Fruit fly (Drosophila melanogaster) whole organism, pupa: ENCODE measurements around the gene ND-B16.6.

Source experiments
- CG10348 ChIP-seq: fragments of 200-800 bp; sonication (Bioruptor generic); IDR thresholded peaks from 2 replicates; pipeline ENCODE4 v1.3.6; 2022; ENCODE audit warnings: missing biosample characterization, missing genetic modification characterization
- CG12605 ChIP-seq: fragments of 200-800 bp; sonication (Bioruptor generic); IDR thresholded peaks from 2 replicates; pipeline ENCODE4 v1.3.6; 2022; ENCODE audit warnings: missing biosample characterization, missing genetic modification characterization
- CG13204 ChIP-seq: fragments of 200-800 bp; sonication (Bioruptor generic); optimal IDR thresholded peaks from 2 replicates; lab custom pipeline; 2018; ENCODE audit warnings: missing biosample characterization, mild to moderate bottlenecking, missing genetic modification characterization, moderate library complexity
- CG14655 ChIP-seq: fragments of 200-800 bp; sonication (Bioruptor generic); optimal IDR thresholded peaks from 3 replicates; lab custom pipeline; 2017; ENCODE audit warnings: mild to moderate bottlenecking, missing biosample characterization, missing genetic modification reagents, missing genetic modification characterization
- CG15710 ChIP-seq: fragments of 200-800 bp; sonication (Bioruptor generic); optimal IDR thresholded peaks from 2 replicates; lab custom pipeline; 2018; ENCODE audit warnings: missing biosample characterization, mild to moderate bottlenecking, missing genetic modification characterization, moderate library complexity
- CG17806 ChIP-seq: fragments of 200-800 bp; sonication (Bioruptor generic); optimal IDR thresholded peaks from 2 replicates; lab custom pipeline; 2018; ENCODE audit warnings: missing biosample characterization, mild to moderate bottlenecking, missing genetic modification characterization, moderate library complexity
- CG32121 ChIP-seq: fragments of 200-800 bp; sonication (Bioruptor generic); IDR thresholded peaks from 2 replicates; pipeline ENCODE4 v1.3.6; 2022; ENCODE audit warnings: missing biosample characterization, missing genetic modification characterization
- CG34367 ChIP-seq: fragments of 200-800 bp; sonication (Bioruptor generic); optimal IDR thresholded peaks from 2 replicates; lab custom pipeline; 2018; ENCODE audit warnings: missing biosample characterization, mild to moderate bottlenecking, missing genetic modification characterization
- CG4496 ChIP-seq: fragments of 200-800 bp; sonication (Bioruptor generic); IDR thresholded peaks from 3 replicates; pipeline ENCODE4 v1.3.6; 2022; ENCODE audit warnings: missing biosample characterization, missing genetic modification characterization
- CG8159 ChIP-seq: fragments of 200-800 bp; sonication (Bioruptor generic); optimal IDR thresholded peaks from 3 replicates; lab custom pipeline; 2018; ENCODE audit warnings: missing biosample characterization, mild to moderate bottlenecking, missing genetic modification characterization, moderate library complexity
- CG8301 ChIP-seq: fragments of 200-800 bp; sonication (Bioruptor generic); optimal IDR thresholded peaks from 2 replicates; lab custom pipeline; 2018; ENCODE audit warnings: missing biosample characterization, mild to moderate bottlenecking, missing genetic modification characterization
- CG9948 ChIP-seq: fragments of 200-800 bp; sonication (Bioruptor generic); optimal IDR thresholded peaks from 2 replicates; lab custom pipeline; 2018; ENCODE audit warnings: missing biosample characterization, mild to moderate bottlenecking, missing genetic modification characterization, moderate library complexity
- D1 ChIP-seq: fragments of 200-800 bp; sonication (Bioruptor generic); optimal IDR thresholded peaks from 2 replicates; lab custom pipeline; 2018; ENCODE audit warnings: missing biosample characterization, mild to moderate bottlenecking, missing genetic modification characterization, moderate library complexity
- EcR ChIP-seq: fragments of 200-800 bp; sonication (Bioruptor generic); optimal IDR thresholded peaks from 3 replicates; lab custom pipeline; 2019; ENCODE audit warnings: missing biosample characterization, missing genetic modification characterization, mild to moderate bottlenecking, moderate library complexity, missing genetic modification reagents
- Pif1A ChIP-seq: fragments of 200-800 bp; sonication (Bioruptor generic); optimal IDR thresholded peaks from 3 replicates; lab custom pipeline; 2016; ENCODE audit warnings: missing biosample characterization, missing genetic modification characterization
- Pif1B ChIP-seq: fragments of 200-800 bp; sonication (Bioruptor generic); optimal IDR thresholded peaks from 3 replicates; lab custom pipeline; 2016; ENCODE audit warnings: missing biosample characterization, missing genetic modification characterization
- Snoo ChIP-seq: fragments of 200-800 bp; sonication (Bioruptor generic); optimal IDR thresholded peaks from 3 replicates; lab custom pipeline; 2017; ENCODE audit warnings: missing biosample characterization, mild to moderate bottlenecking, missing genetic modification characterization, inconsistent platforms
- gl ChIP-seq: fragments of 200-800 bp; sonication (Bioruptor generic); optimal IDR thresholded peaks from 2 replicates; lab custom pipeline; 2018; ENCODE audit warnings: missing biosample characterization, mild to moderate bottlenecking, missing genetic modification characterization
- rn ChIP-seq: fragments of 200-800 bp; sonication (Bioruptor generic); IDR thresholded peaks from 2 replicates; pipeline ENCODE4 v1.3.6; 2022; ENCODE audit warnings: missing biosample characterization, missing genetic modification characterization

Gene ND-B16.6

DNA sequence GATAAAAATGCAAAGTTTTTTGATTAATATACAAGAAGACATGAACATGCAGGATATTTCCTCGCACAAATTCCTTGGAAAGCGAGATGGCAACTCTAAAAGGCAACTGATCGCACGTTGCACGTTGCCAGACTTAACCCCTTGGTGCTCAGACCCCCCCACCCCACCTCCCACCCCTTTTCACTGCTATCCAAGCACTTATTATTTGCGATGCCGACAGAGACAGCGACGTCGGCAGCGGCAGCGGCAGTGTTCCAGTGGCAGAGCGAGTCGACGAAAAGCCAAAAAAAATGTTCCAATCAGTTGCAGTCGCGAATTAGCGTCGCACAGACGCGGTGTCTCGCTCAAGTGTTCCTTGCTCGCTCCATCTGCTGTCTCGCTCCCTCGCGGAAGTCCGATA, 46.5 kb downstream of the ND-B16.6 start, which contains the start of gene CG3823:
CG3823 (plus strand) TSS at position 301 of the 400 bp plus-strand sequence.
- no peak for TF ChIP-seq CG8159

DNA sequence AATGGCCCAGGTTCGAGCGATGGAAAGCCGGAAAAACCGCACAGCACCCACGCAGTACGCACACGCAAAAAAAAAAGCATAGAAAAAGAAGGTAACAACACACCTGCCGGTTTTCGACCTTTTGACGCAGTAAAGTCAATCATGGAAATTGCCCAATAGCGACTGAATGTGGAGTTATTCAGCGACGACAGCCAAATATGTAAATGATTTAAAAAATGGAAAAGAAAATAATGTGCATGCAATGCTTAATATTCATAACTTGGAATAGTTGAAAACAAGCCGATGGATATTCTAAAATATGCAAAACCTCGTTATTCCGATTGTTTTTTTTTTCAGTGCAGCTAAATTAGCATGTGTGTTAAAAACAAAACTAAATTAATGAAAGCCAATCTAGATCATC, 47.0 kb downstream of the ND-B16.6 start:
- TF ChIP-seq CG9948 (tag; lab: Kevin White, UChicago): no peak
- TF ChIP-seq EcR (GFP tag; lab: Kevin White, UChicago): no peak
- TF ChIP-seq CG8159: no peak
- TF ChIP-seq CG34367 (tag; lab: Kevin White, UChicago): no peak
- no peak for TF ChIP-seq CG4496 (GFP tag; lab: Robert Waterston, UW)
- no peak for TF ChIP-seq CG32121 (GFP tag; lab: Robert Waterston, UW)
- no peak for TF ChIP-seq CG17806 (tag; lab: Kevin White, UChicago)
- TF ChIP-seq CG12605 (GFP tag; lab: Robert Waterston, UW): no peak

DNA sequence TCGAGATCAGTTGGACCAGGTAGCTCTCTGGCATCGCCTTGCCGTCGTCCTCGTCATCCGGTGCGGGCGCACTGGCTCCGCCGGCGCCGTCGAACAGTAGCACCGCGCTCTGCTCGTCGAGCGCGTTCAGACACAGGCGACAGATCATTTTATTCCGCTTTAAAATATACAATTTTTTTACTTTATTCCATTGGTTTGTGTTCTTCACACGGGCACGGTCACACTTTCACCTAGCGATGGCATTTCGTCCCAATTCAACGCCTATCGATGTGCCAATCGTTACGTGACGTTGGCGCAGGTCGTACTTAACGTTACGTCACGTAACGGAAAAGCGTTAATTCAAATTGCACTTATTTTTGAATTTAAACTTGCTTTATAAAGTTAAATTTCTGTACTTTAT, 49.1 kb downstream of the ND-B16.6 start, which contains the start of gene CG12219:
CG12219 (minus strand) TSS at position 234 of the 400 bp plus-strand sequence.
- no peak for TF ChIP-seq Pif1B (GFP tag; lab: Kevin White, UChicago)
- no peak for TF ChIP-seq CG10348 (GFP tag; lab: Robert Waterston, UW)
- TF ChIP-seq CG34367 (tag; lab: Kevin White, UChicago): no peak
- no peak for TF ChIP-seq Pif1A (GFP tag; lab: Kevin White, UChicago)
- no peak for TF ChIP-seq CG12605 (GFP tag; lab: Robert Waterston, UW)
- no peak for TF ChIP-seq gl (tag; lab: Kevin White, UChicago)
- TF ChIP-seq CG13204: no peak
- TF ChIP-seq D1: no peak
- no peak for TF ChIP-seq Snoo (tag; lab: Kevin White, UChicago)
- TF ChIP-seq CG4496 (GFP tag; lab: Robert Waterston, UW): no peak
- TF ChIP-seq CG17806 (tag; lab: Kevin White, UChicago): no peak
- TF ChIP-seq CG14655: no peak
- no peak for TF ChIP-seq CG9948 (tag; lab: Kevin White, UChicago)
- no peak for TF ChIP-seq EcR (GFP tag; lab: Kevin White, UChicago)
- no peak for TF ChIP-seq CG8301 (tag; lab: Kevin White, UChicago)
- no peak for TF ChIP-seq rn
- no peak for TF ChIP-seq CG15710
- TF ChIP-seq CG32121 (GFP tag; lab: Robert Waterston, UW): no peak
- TF ChIP-seq, all 21 proteins: peak for 0
